Worm (Caenorhabditis elegans) whole organism, late embryonic: ENCODE measurements around the gene tag-250.

Experiments used
- K09A11.1 ChIP-seq: sonication (generic microtip); optimal IDR thresholded peaks from 2 replicates; lab custom pipeline; 2017; ENCODE audit warnings: antibody characterized with exemption, mild to moderate bottlenecking, missing genetic modification characterization, missing compliant biosample characterization; ENCODE audit not compliant: insufficient read depth
- T23F11.4 ChIP-seq: fragments of 200-800 bp; sonication (Bioruptor generic); optimal IDR thresholded peaks from 2 replicates; lab custom pipeline; 2018; ENCODE audit warnings: mild to moderate bottlenecking, missing genetic modification characterization, missing compliant biosample characterization
- dve-1 ChIP-seq: sonication (generic microtip); optimal IDR thresholded peaks from 2 replicates; lab custom pipeline; 2017; ENCODE audit warnings: antibody characterized with exemption, mild to moderate bottlenecking, missing genetic modification characterization, missing compliant biosample characterization
- gmeb-2 ChIP-seq: sonication (generic microtip); optimal IDR thresholded peaks from 2 replicates; lab custom pipeline; 2016; ENCODE audit warnings: missing genetic modification characterization, inconsistent platforms, missing compliant biosample characterization
- hlh-30 ChIP-seq: sonication (generic microtip); optimal IDR thresholded peaks from 2 replicates; lab custom pipeline; 2017; ENCODE audit warnings: antibody characterized with exemption, missing genetic modification characterization, missing compliant biosample characterization; ENCODE audit not compliant: insufficient read depth
- hlh-8 ChIP-seq: sonication (generic microtip); optimal IDR thresholded peaks from 2 replicates; lab custom pipeline; 2016; ENCODE audit warnings: missing genotype, missing genetic modification characterization, missing compliant biosample characterization
- lin-11 ChIP-seq: fragments of 200-800 bp; sonication (Bioruptor generic); optimal IDR thresholded peaks from 2 replicates; lab custom pipeline; 2018; ENCODE audit warnings: mild to moderate bottlenecking, missing genetic modification characterization, missing compliant biosample characterization
- nhr-11 ChIP-seq: fragments of 150-350 bp; optimal IDR thresholded peaks from 2 replicates; lab custom pipeline; 2014; ENCODE audit warnings: missing biosample characterization, missing genetic modification characterization
- pqm-1 ChIP-seq: sonication (generic microtip); optimal IDR thresholded peaks from 2 replicates; lab custom pipeline; 2016; ENCODE audit warnings: missing genetic modification characterization, missing compliant biosample characterization
- rnt-1 ChIP-seq: sonication (generic microtip); optimal IDR thresholded peaks from 2 replicates; lab custom pipeline; 2016; ENCODE audit warnings: missing genetic modification characterization, missing compliant biosample characterization
- unc-55 ChIP-seq: sonication (generic microtip); optimal IDR thresholded peaks from 2 replicates; lab custom pipeline; 2017; ENCODE audit warnings: missing biosample characterization, missing genetic modification reagents, missing genetic modification characterization
- unc-86 ChIP-seq: sonication (generic microtip); optimal IDR thresholded peaks from 2 replicates; lab custom pipeline; 2016; ENCODE audit warnings: missing genetic modification characterization, missing compliant biosample characterization

DNA sequence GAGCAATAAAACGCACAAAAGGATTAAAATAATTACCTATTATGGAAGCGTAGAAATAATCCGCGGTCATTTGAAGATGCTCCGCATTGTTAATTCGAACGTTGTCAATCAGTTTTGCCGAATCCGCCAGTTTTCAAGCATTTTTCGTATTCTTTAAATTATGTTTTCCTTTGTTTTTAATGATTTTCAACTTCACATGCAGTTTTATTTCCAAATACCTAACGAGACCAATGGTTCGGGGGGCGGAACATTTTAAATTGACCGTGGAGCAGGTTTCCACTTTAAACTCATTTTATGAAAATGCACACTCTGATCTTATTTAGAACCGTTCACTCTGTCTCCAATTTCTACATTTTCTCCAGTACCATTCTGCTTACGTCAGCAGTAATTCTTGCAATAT lies 30.0 kb downstream of the tag-250 start, which contains the start of gene ZK688.4:
- TF ChIP-seq T23F11.4 (GFP tag; lab: Kevin White, UChicago) (no peak), rnt-1 (tag; lab: Kevin White, UChicago) (no peak), dve-1 (tag; lab: Kevin White, UChicago) (no peak), pqm-1 (tag; lab: Kevin White, UChicago) (no peak), nhr-11 (tag; lab: Kevin White, UChicago) (no peak), gmeb-2 (tag; lab: Kevin White, UChicago) (no peak), K09A11.1 (tag; lab: Kevin White, UChicago) (no peak), hlh-8 (tag; lab: Kevin White, UChicago) (no peak), lin-11 (tag; lab: Kevin White, UChicago) (no peak), unc-55 (GFP tag; lab: Kevin White, UChicago) (no peak), hlh-30 (tag; lab: Kevin White, UChicago) (no peak), unc-86 (tag; lab: Kevin White, UChicago) (no peak)
